Worm (Caenorhabditis elegans): ENCODE measurements around the gene Y37E11AR.7.

ce11 chrIV:3794437-3794836, 39.2 kb upstream of the Y37E11AR.7 start, which contains the start of gene K09B3.1:
- TF ChIP-seq dao-5 (tag; optimal IDR thresholded peaks at IDR 0.05) (no peak), W03F9.2 (tag; optimal IDR thresholded peaks at IDR 0.05) (no peak), him-1 (tag; optimal IDR thresholded peaks at IDR 0.05) (no peak)
